Worm (Caenorhabditis elegans) whole organism, young adult: ENCODE results near the gene gly-10.

Source experiments
- Y95B8A.8 ChIP-seq: fragments of 200-800 bp; sonication (Bioruptor generic); IDR thresholded peaks from 2 replicates; pipeline ENCODE4 v1.3.6; 2022; ENCODE audit warnings: missing genetic modification reagents, missing genetic modification characterization, missing compliant biosample characterization
- egrh-3 ChIP-seq: fragments of 200-800 bp; sonication (Bioruptor generic); IDR thresholded peaks from 2 replicates; pipeline ENCODE4 v1.3.6; 2022; ENCODE audit warnings: missing genetic modification reagents, missing genetic modification characterization, missing compliant biosample characterization
- pha-4 ChIP-seq: fragments of 150-350 bp; sonication (generic microtip); optimal IDR thresholded peaks from 2 replicates; lab custom pipeline; 2014; ENCODE audit warnings: missing biosample characterization, missing genetic modification reagents, missing genetic modification characterization

The gly-10 gene

DNA sequence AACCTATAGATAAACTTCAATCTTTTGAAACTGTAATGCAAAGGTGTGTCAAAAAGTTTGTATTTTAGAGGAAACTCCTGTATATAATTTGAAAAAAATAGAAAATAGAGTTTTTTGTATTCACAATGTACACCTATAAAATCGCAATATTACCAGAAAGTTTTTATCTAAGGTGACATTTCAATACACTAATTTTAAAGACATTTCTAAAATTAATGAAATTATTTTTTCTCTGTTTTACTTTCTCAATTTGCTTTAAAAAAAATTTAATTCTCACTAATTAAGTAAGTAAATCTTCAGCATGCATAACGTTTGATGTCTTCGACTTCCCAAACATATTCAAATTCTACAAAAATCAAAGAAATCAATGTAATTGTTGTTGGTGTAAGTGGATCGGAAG, 48.7 kb downstream of the gly-10 start, which contains the start of gene rga-5:
TSS of gene rga-5 (plus strand) at position 301 of the 400 bp plus-strand sequence.
- TF ChIP-seq Y95B8A.8 (no peak), pha-4 (no peak), egrh-3 (GFP tag; lab: Robert Waterston, UW) (no peak)
- TF ChIP-seq, all 124 proteins: peak for 0
